Worm (Caenorhabditis elegans) whole organism, early embryonic: ENCODE measurements around the gene gcy-13.

Experiments used
- B0310.2 ChIP-seq: sonication (generic microtip); optimal IDR thresholded peaks from 2 replicates; lab custom pipeline; 2016; ENCODE audit warnings: mild to moderate bottlenecking, missing genetic modification characterization, missing compliant biosample characterization
- F13C5.2 ChIP-seq: sonication (generic microtip); optimal IDR thresholded peaks from 2 replicates; lab custom pipeline; 2017; ENCODE audit warnings: mild to moderate bottlenecking, missing genetic modification characterization, inconsistent platforms, missing compliant biosample characterization
- ama-1 ChIP-seq: fragments of 150-350 bp; optimal IDR thresholded peaks from 2 replicates; lab custom pipeline; 2014
- ceh-36 ChIP-seq: sonication (generic microtip); optimal IDR thresholded peaks from 2 replicates; lab custom pipeline; 2016; ENCODE audit warnings: missing genetic modification characterization, inconsistent platforms, missing compliant biosample characterization
- flt-1 ChIP-seq: fragments of 200-800 bp; sonication (Bioruptor generic); IDR thresholded peaks from 2 replicates; pipeline ENCODE4 v1.3.6; 2022; ENCODE audit warnings: missing genetic modification characterization, missing compliant biosample characterization
- hnd-1 ChIP-seq: sonication (generic microtip); optimal IDR thresholded peaks from 2 replicates; lab custom pipeline; 2016; ENCODE audit warnings: missing genetic modification characterization, missing compliant biosample characterization
- pes-1 ChIP-seq: fragments of 200-800 bp; sonication (Bioruptor generic); IDR thresholded peaks from 2 replicates; pipeline ENCODE4 v1.3.6; 2022; ENCODE audit warnings: missing genetic modification reagents, missing genetic modification characterization, missing compliant biosample characterization
- tbx-11 ChIP-seq: fragments of 200-800 bp; sonication (Bioruptor generic); IDR thresholded peaks from 2 replicates; pipeline ENCODE4 v1.3.6; 2022; ENCODE audit warnings: missing genetic modification characterization, missing compliant biosample characterization
- tbx-37 ChIP-seq: fragments of 200-800 bp; sonication (Bioruptor generic); conservative IDR thresholded peaks from 2 replicates; pipeline ENCODE4 v1.3.6; 2022; ENCODE audit warnings: missing genetic modification reagents, missing genetic modification characterization, missing compliant biosample characterization

DNA sequence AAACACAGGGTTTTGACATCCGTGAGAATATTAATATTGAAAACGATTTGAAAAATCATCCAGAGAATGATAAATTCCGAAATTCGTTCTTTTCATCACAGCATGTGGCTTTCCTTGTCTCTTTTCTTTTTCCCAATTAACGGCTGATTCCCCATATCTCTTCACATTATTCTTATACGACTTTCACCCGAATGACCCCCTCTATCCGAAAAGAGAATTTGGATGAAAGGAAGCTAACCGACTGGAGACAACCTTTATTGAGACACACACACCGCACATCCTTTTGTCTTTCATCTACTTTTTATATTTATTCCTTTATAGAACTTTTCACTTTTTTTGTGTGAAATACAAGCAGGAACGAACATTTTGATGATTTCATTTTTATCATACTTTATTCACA is 11.7 kb downstream of the gcy-13 start:
- TF ChIP-seq ama-1 (lab: Kevin White, UChicago) = no peak
- no peak for TF ChIP-seq tbx-37 (GFP tag; lab: Robert Waterston, UW)
- no peak for TF ChIP-seq F13C5.2 (tag; lab: Kevin White, UChicago)
- TF ChIP-seq pes-1 = no peak
- no peak for TF ChIP-seq tbx-11 (GFP tag; lab: Robert Waterston, UW)
- no peak for TF ChIP-seq hnd-1 (tag; lab: Kevin White, UChicago)
- TF ChIP-seq ceh-36 = no peak
- TF ChIP-seq B0310.2 (tag; lab: Kevin White, UChicago) = no peak
- no peak for TF ChIP-seq flt-1 (GFP tag; lab: Robert Waterston, UW)
